Worm (Caenorhabditis elegans) whole organism, L2 larva: ENCODE data around the gene C06C3.4.

Experiments
- ceh-16 ChIP-seq: fragments of 150-350 bp; optimal IDR thresholded peaks from 2 replicates; lab custom pipeline; 2014; ENCODE audit warnings: missing biosample characterization, missing genetic modification characterization
- lin-13 ChIP-seq: fragments of 150-350 bp; optimal IDR thresholded peaks from 2 replicates; lab custom pipeline; 2014; ENCODE audit warnings: missing biosample characterization, missing genetic modification reagents, missing genetic modification characterization
- nhr-12 ChIP-seq: fragments of 150-350 bp; optimal IDR thresholded peaks from 2 replicates; lab custom pipeline; 2014; ENCODE audit warnings: missing biosample characterization, missing genetic modification characterization
- nhr-237 ChIP-seq: fragments of 150-350 bp; optimal IDR thresholded peaks from 2 replicates; lab custom pipeline; 2014; ENCODE audit warnings: missing biosample characterization, missing genetic modification characterization
- snpc-4 ChIP-seq: fragments of 150-350 bp; optimal IDR thresholded peaks from 2 replicates; lab custom pipeline; 2014; ENCODE audit warnings: missing biosample characterization, missing genetic modification characterization
- unc-62 ChIP-seq: fragments of 150-350 bp; optimal IDR thresholded peaks from 2 replicates; lab custom pipeline; 2014; ENCODE audit warnings: missing biosample characterization, missing genetic modification reagents, missing genetic modification characterization

DNA sequence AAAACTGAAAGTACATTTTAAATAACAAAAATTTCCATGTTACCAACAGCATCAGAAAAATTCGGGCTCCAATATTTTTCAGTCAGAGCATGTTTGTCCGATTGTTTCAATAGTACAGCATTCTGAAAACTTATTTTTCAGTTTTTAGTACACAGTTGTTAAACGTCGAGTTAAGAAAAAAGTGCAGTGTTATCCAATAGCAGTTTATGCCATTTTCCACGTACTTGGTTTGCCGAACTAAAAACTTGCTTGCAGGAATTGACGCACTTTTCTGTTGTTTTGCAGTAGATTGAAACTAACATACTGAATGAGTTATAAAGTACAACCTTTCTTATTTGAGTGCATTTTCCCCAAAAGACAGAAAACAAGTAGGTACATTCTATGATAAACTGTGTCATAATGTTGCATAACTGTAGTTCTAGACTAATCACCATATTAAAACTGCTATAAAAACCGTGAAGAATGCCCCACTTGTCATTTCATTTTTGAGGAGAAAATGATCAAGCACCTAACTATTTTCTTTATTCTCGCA is 25.3 kb downstream of the C06C3.4 start, which contains the start of the genes Y51B9A.14 and Y51B9A.8:
- TF ChIP-seq ceh-16 (tag; lab: Kevin White, UChicago): no peak
- no peak for TF ChIP-seq nhr-12 (tag; lab: Kevin White, UChicago)
- TF ChIP-seq nhr-237: no peak
- no peak for TF ChIP-seq unc-62 (GFP tag; lab: Kevin White, UChicago)
- TF ChIP-seq snpc-4 (tag; lab: Kevin White, UChicago): no peak
- TF ChIP-seq lin-13 (GFP tag; lab: Kevin White, UChicago): no peak
